Worm (Caenorhabditis elegans): Measurements from ENCODE around the gene mab-7.

DNA sequence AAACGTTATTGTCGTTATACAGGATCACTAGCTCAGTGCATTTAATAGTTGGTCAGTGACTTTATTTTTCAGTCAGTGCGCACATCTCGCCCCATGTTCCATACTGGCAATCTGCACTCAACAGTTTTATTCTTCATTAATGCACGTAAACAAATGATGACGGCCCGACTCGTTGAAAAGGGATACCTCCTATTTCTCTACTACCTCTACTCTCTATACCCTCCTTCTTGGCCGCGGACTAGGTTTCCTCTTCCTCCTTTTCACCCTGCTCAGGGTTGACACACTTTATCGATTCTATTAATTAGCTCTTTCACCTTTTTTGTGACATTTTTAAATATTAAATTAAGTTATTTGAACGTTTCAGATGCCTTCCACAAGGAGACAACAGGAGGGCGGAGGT is 17.7 kb upstream of the mab-7 start, which contains the start of gene sel-12:
- no peak for TF ChIP-seq hnd-1 (tag; optimal IDR thresholded peaks at IDR 0.05)
- no peak for TF ChIP-seq scrt-1 (GFP tag; IDR thresholded peaks at IDR 0.05)
- no peak for TF ChIP-seq hmbx-1 (tag; optimal IDR thresholded peaks at IDR 0.05)
- no peak for TF ChIP-seq ceh-36 (tag; optimal IDR thresholded peaks at IDR 0.05)
- TF ChIP-seq ama-1 (optimal IDR thresholded peaks at IDR 0.05) = no peak
- TF ChIP-seq tbx-37 (GFP tag; conservative IDR thresholded peaks at IDR 0.05) = 0 out of 2 replicates have a peak, but pooled peaks have one; percentile 23
- no peak for TF ChIP-seq sea-1 (GFP tag; conservative IDR thresholded peaks at IDR 0.05)
- peak; percentile 4 for TF ChIP-seq hmg-4 (GFP tag; optimal IDR thresholded peaks at IDR 0.05)
- no peak for TF ChIP-seq pes-1 (GFP tag; IDR thresholded peaks at IDR 0.05)
- no peak for TF ChIP-seq tbx-11 (GFP tag; IDR thresholded peaks at IDR 0.05)
- TF ChIP-seq flt-1 (GFP tag; IDR thresholded peaks at IDR 0.05) = no peak

Data from whole organism, early embryonic.